Worm (Caenorhabditis elegans) whole organism, L1 larva: ENCODE results near the gene eol-1.

ENCODE experiments used
- ceh-8 ChIP-seq: fragments of 200-800 bp; sonication (Bioruptor generic); optimal IDR thresholded peaks from 2 replicates; lab custom pipeline; 2018; ENCODE audit warnings: mild to moderate bottlenecking, missing genetic modification characterization, moderate library complexity, missing compliant biosample characterization
- efl-1 ChIP-seq, 4 experiments: fragments of 150-350 bp; optimal IDR thresholded peaks in 3 of 4; peaks in 1 of 4; 1 replicate in 1 of 4; 2 replicates in 3 of 4; lab custom pipeline; 2014; ENCODE audit warnings: missing biosample characterization in 2 of 4, missing genetic modification characterization in 2 of 4, missing genetic modification reagents in 2 of 4
- lin-13 ChIP-seq: fragments of 150-350 bp; optimal IDR thresholded peaks from 2 replicates; lab custom pipeline; 2014; ENCODE audit warnings: missing biosample characterization, missing genetic modification reagents, missing genetic modification characterization
- lsy-2 ChIP-seq, 2 experiments: fragments of 150-350 bp; optimal IDR thresholded peaks; 2 replicates each; lab custom pipeline; 2014; ENCODE audit warnings: missing biosample characterization in 2 of 2, missing genetic modification characterization in 2 of 2
- nhr-11 ChIP-seq: fragments of 150-350 bp; optimal IDR thresholded peaks from 2 replicates; lab custom pipeline; 2014; ENCODE audit warnings: missing biosample characterization, missing genetic modification characterization
- nhr-237 ChIP-seq: fragments of 150-350 bp; optimal IDR thresholded peaks from 2 replicates; lab custom pipeline; 2014; ENCODE audit warnings: missing biosample characterization, missing genetic modification characterization
- pqm-1 ChIP-seq: sonication (generic microtip); optimal IDR thresholded peaks from 3 replicates; lab custom pipeline; 2017; ENCODE audit warnings: missing biosample characterization, missing genetic modification characterization
- zag-1 ChIP-seq: fragments of 150-350 bp; optimal IDR thresholded peaks from 2 replicates; lab custom pipeline; 2014; ENCODE audit warnings: missing biosample characterization, missing genetic modification characterization
- zip-4 ChIP-seq: fragments of 200-800 bp; sonication (Bioruptor generic); optimal IDR thresholded peaks from 2 replicates; lab custom pipeline; 2018; ENCODE audit warnings: mild to moderate bottlenecking, missing genetic modification characterization, moderate library complexity, missing compliant biosample characterization

DNA sequence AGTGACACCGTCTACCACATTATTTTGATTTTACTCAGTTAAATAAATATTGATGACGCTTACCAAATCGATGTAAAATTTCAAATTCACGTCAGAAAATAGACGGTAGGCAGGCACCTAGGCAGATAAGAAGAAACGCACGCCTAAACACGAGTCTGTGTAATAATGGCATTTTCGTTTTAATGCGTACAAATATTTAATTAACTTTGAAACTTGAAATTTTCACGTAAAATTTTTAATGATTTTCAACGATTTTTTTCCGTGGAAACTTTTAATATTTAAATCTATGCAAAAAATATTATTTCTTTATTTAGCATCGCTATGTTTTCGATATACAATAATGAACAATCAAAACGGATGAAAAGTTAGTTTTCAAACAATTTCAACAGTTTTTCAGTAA lies 49.5 kb downstream of the eol-1 start, which contains the start of gene C06B3.16:
- TF ChIP-seq nhr-237 (tag; lab: Kevin White, UChicago) (no peak), efl-1 (optimal IDR thresholded peaks at IDR 0.05; lab: Kevin White, UChicago) (no peak), efl-1 (GFP tag; optimal IDR thresholded peaks at IDR 0.05 in 1 of 2; lab: Kevin White, UChicago) (no peak), pqm-1 (tag; lab: Kevin White, UChicago) (no peak), ceh-8 (GFP tag; lab: Kevin White, UChicago) (no peak), nhr-11 (no peak), zip-4 (no peak), zag-1 (tag; lab: Kevin White, UChicago) (no peak), lsy-2 (tag; optimal IDR thresholded peaks at IDR 0.05; lab: Kevin White, UChicago) (no peak), lin-13 (GFP tag; lab: Kevin White, UChicago) (no peak)
